Fruit fly (Drosophila melanogaster): Measurements from ENCODE around the gene AP-1gamma.

Gene AP-1gamma

DNA sequence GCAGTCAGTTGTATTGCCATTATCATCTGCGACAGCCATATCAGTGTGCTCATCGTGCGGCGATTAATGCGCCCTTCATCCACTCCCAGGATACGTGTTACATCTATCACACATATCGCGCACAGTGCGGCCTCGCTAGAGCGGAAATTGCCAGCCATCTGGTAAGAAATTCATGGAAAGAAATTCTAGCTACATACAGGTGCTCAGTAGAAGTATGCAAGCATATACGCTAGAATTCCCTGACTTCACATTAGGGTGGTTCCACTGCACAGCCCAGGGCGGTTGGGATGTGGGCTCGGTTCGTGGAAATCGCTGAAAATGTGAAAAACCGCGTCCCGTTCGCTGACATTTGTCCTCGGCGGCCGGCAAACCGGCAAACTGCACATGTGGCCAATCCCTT is 32.7 kb downstream of the AP-1gamma start (continued):
- TF ChIP-seq HmgZ (tag; optimal IDR thresholded peaks at IDR 0.05) (peak; percentile 34), ash1 (GFP tag; optimal IDR thresholded peaks at IDR 0.05) (no peak), CG8478 (optimal IDR thresholded peaks at IDR 0.05) (no peak), NK7.1 (GFP tag; optimal IDR thresholded peaks at IDR 0.05) (peak; percentile 45), otp (GFP tag; IDR thresholded peaks at IDR 0.05) (peak; percentile 88), lola (GFP tag; optimal IDR thresholded peaks at IDR 0.05) (peak in 1 of 3 experiments; percentile 67), Hr51 (GFP tag; optimal IDR thresholded peaks at IDR 0.05) (peak; percentile 23 to 60), Lim3 (GFP tag; IDR thresholded peaks at IDR 0.05) (peak; percentile 32; the same call in 1 of the 2 replicates), fd96Cb (tag; optimal IDR thresholded peaks at IDR 0.05) (peak; percentile 76), CG18599 (GFP tag; optimal IDR thresholded peaks at IDR 0.05) (peak; percentile 78), ci (GFP tag; IDR thresholded peaks at IDR 0.05) (peak; percentile 92), Hr39 (optimal IDR thresholded peaks at IDR 0.05) (no peak), phol (tag; optimal IDR thresholded peaks at IDR 0.05) (peak; percentile 72), Atf-2 (GFP tag; optimal IDR thresholded peaks at IDR 0.05) (peak; percentile 68), mam (GFP tag; optimal IDR thresholded peaks at IDR 0.05) (peak; percentile 72), MESR4 (GFP tag; optimal IDR thresholded peaks at IDR 0.05) (peak; percentile 32), Dip3 (GFP tag; optimal IDR thresholded peaks at IDR 0.05) (peak; percentile 58), stc (GFP tag; IDR thresholded peaks at IDR 0.05) (peak; percentile 77), Six4 (GFP tag; optimal IDR thresholded peaks at IDR 0.05) (peak; percentile 68), danr (GFP tag; IDR thresholded peaks at IDR 0.05) (peak; percentile 66), CG12744 (GFP tag; optimal IDR thresholded peaks at IDR 0.05) (no peak), hth (optimal IDR thresholded peaks at IDR 0.05) (no peak), CG43689 (GFP tag; IDR thresholded peaks at IDR 0.05) (peak; percentile 30; the same call in 1 of the 2 replicates), CG3281 (GFP tag; optimal IDR thresholded peaks at IDR 0.05) (peak; percentile 62), Dbx (GFP tag; IDR thresholded peaks at IDR 0.05) (peak; percentile 78), ssp (GFP tag; IDR thresholded peaks at IDR 0.05) (peak; percentile 77), CG31224 (GFP tag; IDR thresholded peaks at IDR 0.05) (peak; percentile 62; the same call in 1 of the 2 replicates), CG17361 (GFP tag; IDR thresholded peaks at IDR 0.05) (peak; percentile 77), dmrt99B (tag; optimal IDR thresholded peaks at IDR 0.05) (no peak), usp (GFP tag; optimal IDR thresholded peaks at IDR 0.05) (no peak), Sox100B (GFP tag; optimal IDR thresholded peaks at IDR 0.05) (no peak), CG34422 (GFP tag; IDR thresholded peaks at IDR 0.05) (peak; percentile 88), psq (GFP tag; optimal IDR thresholded peaks at IDR 0.05) (peak; percentile 1), HLH3B (GFP tag; IDR thresholded peaks at IDR 0.05) (peak; percentile 88), Fer1 (GFP tag; optimal IDR thresholded peaks at IDR 0.05) (peak; percentile 73), scrt (GFP tag; optimal IDR thresholded peaks at IDR 0.05) (peak; percentile 7), nmo (GFP tag; optimal IDR thresholded peaks at IDR 0.05) (peak; percentile 74), lbe (GFP tag; optimal IDR thresholded peaks at IDR 0.05) (no peak), CG12942 (GFP tag; optimal IDR thresholded peaks at IDR 0.05) (peak; percentile 49), CG11398 (GFP tag; optimal IDR thresholded peaks at IDR 0.05) (peak; percentile 53), ems (GFP tag; optimal IDR thresholded peaks at IDR 0.05) (peak; percentile 67), trem (tag; optimal IDR thresholded peaks at IDR 0.05) (peak; percentile 31), salm (tag; optimal IDR thresholded peaks at IDR 0.05) (peak; percentile 18), Oaz (GFP tag; IDR thresholded peaks at IDR 0.05) (peak; percentile 75), YL-1 (GFP tag; optimal IDR thresholded peaks at IDR 0.05) (no peak), Hmx (GFP tag; optimal IDR thresholded peaks at IDR 0.05) (no peak), Scr (GFP tag; IDR thresholded peaks at IDR 0.05; ENCODE audit: partially characterized antibody) (no peak), gce (GFP tag; IDR thresholded peaks at IDR 0.05) (peak; percentile 64; the same call in 2 of the 3 replicates), B-H1 (GFP tag; IDR thresholded peaks at IDR 0.05) (peak; percentile 71), HLHmδ (GFP tag; optimal IDR thresholded peaks at IDR 0.05) (no peak), tna (GFP tag; IDR thresholded peaks at IDR 0.05; ENCODE audit: partially characterized antibody) (no peak), Dfd (GFP tag; optimal IDR thresholded peaks at IDR 0.05) (no peak)
